Fruit fly (Drosophila melanogaster): ENCODE results near the gene Pburs.
A peak's percentile ranks its signal among the peaks of the same experiment; 100 is the strongest.

The Pburs gene

DNA sequence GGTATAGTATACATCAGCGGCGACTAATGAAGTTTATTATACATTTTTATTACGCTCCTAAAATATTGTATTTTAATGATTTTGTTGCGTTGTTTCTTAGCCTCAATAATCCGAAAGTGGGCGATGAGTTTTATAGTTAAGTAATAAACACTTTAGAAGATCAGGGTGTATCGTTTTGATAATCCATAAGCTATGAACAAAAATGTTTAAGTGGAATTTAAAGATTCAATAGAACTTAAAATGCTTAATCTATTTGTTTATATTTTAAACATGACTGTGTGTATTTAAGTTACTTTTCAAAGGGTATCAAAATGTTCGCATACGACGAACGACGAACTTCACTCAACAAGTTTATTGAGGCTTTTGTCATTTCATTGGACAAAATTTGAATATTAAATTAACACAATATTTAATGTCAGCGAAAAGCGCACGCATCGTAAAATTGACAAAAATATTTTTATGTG, 44.8 kb downstream of the Pburs start (continued):
- peak; percentile 68 for TF ChIP-seq CG14441 (GFP tag; IDR thresholded peaks at IDR 0.05)
- TF ChIP-seq CG13123 (GFP tag; optimal IDR thresholded peaks at IDR 0.05), result no peak
- no peak for TF ChIP-seq CG14965 (GFP tag; optimal IDR thresholded peaks at IDR 0.05; ENCODE audit: borderline replicate concordance)
- TF ChIP-seq sim (GFP tag; IDR thresholded peaks at IDR 0.05), result no peak
- no peak for TF ChIP-seq CG5245 (GFP tag; optimal IDR thresholded peaks at IDR 0.05)
- peak; percentile 70 for TF ChIP-seq CG17359 (tag; optimal IDR thresholded peaks at IDR 0.05)
- no peak for TF ChIP-seq YL-1 (GFP tag; optimal IDR thresholded peaks at IDR 0.05)
- no peak for TF ChIP-seq lola (GFP tag; optimal IDR thresholded peaks at IDR 0.05)
- no peak for TF ChIP-seq Stat92E (GFP tag; optimal IDR thresholded peaks at IDR 0.05)
- TF ChIP-seq CG34376 (GFP tag; optimal IDR thresholded peaks at IDR 0.05), result no peak
- peak; percentile 35 for TF ChIP-seq CG3163 (GFP tag; optimal IDR thresholded peaks at IDR 0.05)
- peak; percentile 14 for TF ChIP-seq jumu (GFP tag; optimal IDR thresholded peaks at IDR 0.05)
- peak; percentile 5 for TF ChIP-seq Jarid2 (GFP tag; optimal IDR thresholded peaks at IDR 0.05)
- TF ChIP-seq onecut (GFP tag; IDR thresholded peaks at IDR 0.05), result peak; percentile 35; the same call in 1 of the 2 replicates
- no peak for TF ChIP-seq Sry-δ (GFP tag; optimal IDR thresholded peaks at IDR 0.05)
- no peak for TF ChIP-seq disco-r (GFP tag; optimal IDR thresholded peaks at IDR 0.05)
- TF ChIP-seq GATAe (GFP tag; conservative IDR thresholded peaks at IDR 0.05), result peak; percentile 15; the same call in 1 of the 2 replicates
- peak; percentile 85 for TF ChIP-seq CG12769 (tag; optimal IDR thresholded peaks at IDR 0.05)
- TF ChIP-seq CG6683 (GFP tag; optimal IDR thresholded peaks at IDR 0.05), result no peak
- no peak for TF ChIP-seq hb (GFP tag; IDR thresholded peaks at IDR 0.05; ENCODE audit: partially characterized antibody)
- TF ChIP-seq cas (GFP tag; IDR thresholded peaks at IDR 0.05), result peak; percentile 24; the same call in 1 of the 2 replicates
- no peak for TF ChIP-seq sr (GFP tag; IDR thresholded peaks at IDR 0.05)
- TF ChIP-seq rib (GFP tag; IDR thresholded peaks at IDR 0.05), result peak; percentile 59
- peak; percentile 89 for TF ChIP-seq sob (GFP tag; IDR thresholded peaks at IDR 0.05)
- TF ChIP-seq CG8290 (GFP tag; optimal IDR thresholded peaks at IDR 0.05), result no peak
- TF ChIP-seq CG8290 (tag; optimal IDR thresholded peaks at IDR 0.05), result peak in 1 of 2 experiments; percentile 77
- TF ChIP-seq run (tag; optimal IDR thresholded peaks at IDR 0.05), result peak; percentile 46
- TF ChIP-seq Gug (GFP tag; IDR thresholded peaks at IDR 0.05), result no peak
- peak; percentile 79 for TF ChIP-seq salm (tag; optimal IDR thresholded peaks at IDR 0.05)
- TF ChIP-seq cwo (GFP tag; optimal IDR thresholded peaks at IDR 0.05), result peak; percentile 24
- TF ChIP-seq seq (GFP tag; IDR thresholded peaks at IDR 0.05), result peak; percentile 76
- no peak for TF ChIP-seq corto (GFP tag; optimal IDR thresholded peaks at IDR 0.05)
- TF ChIP-seq ewg (GFP tag; optimal IDR thresholded peaks at IDR 0.05), result peak; percentile 43
- no peak for TF ChIP-seq pros (GFP tag; optimal IDR thresholded peaks at IDR 0.05)
- no peak for TF ChIP-seq h (optimal IDR thresholded peaks at IDR 0.05)
- peak; percentile 55 for TF ChIP-seq Antp (GFP tag; optimal IDR thresholded peaks at IDR 0.05)
- no peak for TF ChIP-seq Dfd (GFP tag; optimal IDR thresholded peaks at IDR 0.05)
- TF ChIP-seq Sin3A (optimal IDR thresholded peaks at IDR 0.05), result no peak
- TF ChIP-seq tup (GFP tag; optimal IDR thresholded peaks at IDR 0.05), result peak; percentile 9
- peak; percentile 87 for TF ChIP-seq PHDP (tag; optimal IDR thresholded peaks at IDR 0.05)
- no peak for TF ChIP-seq Neu2 (GFP tag; optimal IDR thresholded peaks at IDR 0.05; ENCODE audit: borderline replicate concordance)
- no peak for TF ChIP-seq kah (GFP tag; optimal IDR thresholded peaks at IDR 0.05)
- peak; percentile 91 for TF ChIP-seq ci (GFP tag; IDR thresholded peaks at IDR 0.05)
- peak; percentile 86 for TF ChIP-seq slbo (GFP tag; IDR thresholded peaks at IDR 0.05)
- TF ChIP-seq Bteb2 (GFP tag; optimal IDR thresholded peaks at IDR 0.05), result peak; percentile 9
- TF ChIP-seq inv (GFP tag; IDR thresholded peaks at IDR 0.05; ENCODE audit: partially characterized antibody), result no peak
- peak; percentile 42 for TF ChIP-seq Hand (GFP tag; optimal IDR thresholded peaks at IDR 0.05)
- peak; percentile 78 for TF ChIP-seq CG17328 (GFP tag; IDR thresholded peaks at IDR 0.05)
- TF ChIP-seq CG12299 (tag; optimal IDR thresholded peaks at IDR 0.05), result no peak
- no peak for TF ChIP-seq CG16815 (GFP tag; optimal IDR thresholded peaks at IDR 0.05)
- TF ChIP-seq tna (GFP tag; IDR thresholded peaks at IDR 0.05; ENCODE audit: partially characterized antibody), result no peak
